Fruit fly (Drosophila melanogaster) S2 (cell line): ENCODE data around the gene PIG-Q.

Experiments used
- CG8478 ChIP-seq: fragments of >200 bp; optimal IDR thresholded peaks from 2 replicates; lab custom pipeline; 2018
- CTCF ChIP-seq, 2 experiments: fragments of >200 bp; optimal IDR thresholded peaks; 2 replicates each; lab custom pipeline; 2018

Gene PIG-Q

dm6 chrX:16333434-16334141, 25.4 kb upstream of the PIG-Q start, which contains the start of the genes CG9921 and Dsp1:
CG9921 (minus strand) TSS chrX:16333600.
Dsp1 (plus strand) TSS chrX:16333612.
- TF ChIP-seq CTCF (optimal IDR thresholded peaks at IDR 0.05; lab: Kevin White, UChicago) (no peak), CG8478 (lab: Kevin White, UChicago) (no peak)

dm6 chrX:16334251-16334860, 24.6 kb upstream of the PIG-Q start:
- no peak for TF ChIP-seq CG8478 (lab: Kevin White, UChicago)
- no peak for TF ChIP-seq CTCF (optimal IDR thresholded peaks at IDR 0.05; lab: Kevin White, UChicago)

- TF ChIP-seq CTCF (optimal IDR thresholded peaks at IDR 0.05; lab: Kevin White, UChicago) (no peak), CG8478 (lab: Kevin White, UChicago) (no peak)
These were observed 23.8 kb upstream of the PIG-Q start for dm6 chrX:16335107-16335642.

dm6 chrX:16350062-16350461, 8.9 kb upstream of the PIG-Q start, which contains the start of gene sl:
sl (plus strand) TSS chrX:16350315.
- TF ChIP-seq CTCF (optimal IDR thresholded peaks at IDR 0.05; lab: Kevin White, UChicago), result no peak
- TF ChIP-seq CG8478 (lab: Kevin White, UChicago), result no peak

- no peak for TF ChIP-seq CG8478 (lab: Kevin White, UChicago)
- TF ChIP-seq CTCF (optimal IDR thresholded peaks at IDR 0.05; lab: Kevin White, UChicago), result no peak
These were observed 2.4 kb downstream of the PIG-Q start, which contains the start of gene nonA for dm6 chrX:16361306-16361705. nonA (plus strand) TSS chrX:16361569.

- TF ChIP-seq CTCF (optimal IDR thresholded peaks at IDR 0.05; lab: Kevin White, UChicago) (no peak), CG8478 (lab: Kevin White, UChicago) (no peak)
These were observed 9.6 kb downstream of the PIG-Q start for dm6 chrX:16368585-16368984.

dm6 chrX:16371923-16372322, 13.0 kb downstream of the PIG-Q start:
- TF ChIP-seq CG8478 (lab: Kevin White, UChicago), result no peak
- no peak for TF ChIP-seq CTCF (optimal IDR thresholded peaks at IDR 0.05; lab: Kevin White, UChicago)

dm6 chrX:16372492-16373350, 13.8 kb downstream of the PIG-Q start, which contains the start of gene Fur2:
Fur2 (plus strand) TSS chrX:16373086.
- no peak for TF ChIP-seq CG8478 (lab: Kevin White, UChicago)
- TF ChIP-seq CTCF (optimal IDR thresholded peaks at IDR 0.05; lab: Kevin White, UChicago), result no peak

- TF ChIP-seq CG8478 (lab: Kevin White, UChicago), result no peak
- TF ChIP-seq CTCF (optimal IDR thresholded peaks at IDR 0.05; lab: Kevin White, UChicago), result no peak
These were observed 14.6 kb downstream of the PIG-Q start for dm6 chrX:16373541-16373940.

dm6 chrX:16374059-16374458, 15.1 kb downstream of the PIG-Q start:
- TF ChIP-seq CTCF (optimal IDR thresholded peaks at IDR 0.05; lab: Kevin White, UChicago), result no peak
- no peak for TF ChIP-seq CG8478 (lab: Kevin White, UChicago)

dm6 chrX:16383667-16384515, 24.9 kb downstream of the PIG-Q start:
- TF ChIP-seq CG8478 (lab: Kevin White, UChicago) (no peak), CTCF (optimal IDR thresholded peaks at IDR 0.05; lab: Kevin White, UChicago) (no peak)

- no peak for TF ChIP-seq CG8478 (lab: Kevin White, UChicago)
- TF ChIP-seq CTCF (optimal IDR thresholded peaks at IDR 0.05; lab: Kevin White, UChicago), result no peak
These were observed 26.1 kb downstream of the PIG-Q start, which contains the start of the genes CG9992 and CG4239 for dm6 chrX:16384843-16385726. CG9992 (minus strand) TSS chrX:16384908. CG4239 (plus strand) TSS chrX:16385278.
